Worm (Caenorhabditis elegans) whole organism, late embryonic: ENCODE results near the gene Y45F10D.14.

Experiments used
- C08G9.2 ChIP-seq: sonication (generic microtip); optimal IDR thresholded peaks from 2 replicates; lab custom pipeline; 2016; ENCODE audit warnings: mild to moderate bottlenecking, missing genetic modification characterization, moderate library complexity, missing compliant biosample characterization
- C38D4.7 ChIP-seq: fragments of 200-800 bp; sonication (Bioruptor generic); optimal IDR thresholded peaks from 2 replicates; lab custom pipeline; 2018; ENCODE audit warnings: mild to moderate bottlenecking, missing genetic modification characterization, moderate library complexity, missing compliant biosample characterization
- F13H6.1 ChIP-seq: sonication (generic microtip); optimal IDR thresholded peaks from 2 replicates; lab custom pipeline; 2016; ENCODE audit warnings: missing genetic modification characterization, missing compliant biosample characterization
- K02D7.2 ChIP-seq: sonication (generic microtip); optimal IDR thresholded peaks from 2 replicates; lab custom pipeline; 2017; ENCODE audit warnings: mild to moderate bottlenecking, missing genetic modification characterization, missing compliant biosample characterization
- Y22D7AL.16 ChIP-seq: sonication (generic microtip); optimal IDR thresholded peaks from 2 replicates; lab custom pipeline; 2016; ENCODE audit warnings: missing genetic modification characterization, missing compliant biosample characterization
- ama-1 ChIP-seq: fragments of 150-350 bp; optimal IDR thresholded peaks from 2 replicates; lab custom pipeline; 2014
- ceh-14 ChIP-seq: sonication (generic microtip); optimal IDR thresholded peaks from 2 replicates; lab custom pipeline; 2016; ENCODE audit warnings: missing genotype, missing genetic modification characterization, missing compliant biosample characterization
- ceh-2 ChIP-seq: sonication (generic microtip); optimal IDR thresholded peaks from 2 replicates; lab custom pipeline; 2016; ENCODE audit warnings: missing genotype, missing genetic modification characterization, missing compliant biosample characterization
- ceh-30 ChIP-seq: fragments of 150-350 bp; optimal IDR thresholded peaks from 2 replicates; lab custom pipeline; 2014; ENCODE audit warnings: missing biosample characterization, missing genetic modification characterization
- ceh-31 ChIP-seq: sonication (generic microtip); optimal IDR thresholded peaks from 2 replicates; lab custom pipeline; 2016; ENCODE audit warnings: missing genetic modification characterization, missing compliant biosample characterization
- ceh-34 ChIP-seq: sonication (generic microtip); optimal IDR thresholded peaks from 2 replicates; lab custom pipeline; 2016; ENCODE audit warnings: mild to moderate bottlenecking, missing genetic modification characterization, missing compliant biosample characterization
- ceh-48 ChIP-seq: sonication (generic microtip); optimal IDR thresholded peaks from 2 replicates; lab custom pipeline; 2016; ENCODE audit warnings: missing genetic modification characterization, inconsistent platforms, missing compliant biosample characterization
- elt-2 ChIP-seq: sonication (generic microtip); optimal IDR thresholded peaks from 2 replicates; lab custom pipeline; 2016; ENCODE audit warnings: missing genetic modification reagents, missing genetic modification characterization, missing compliant biosample characterization
- eyg-1 ChIP-seq: sonication (generic microtip); optimal IDR thresholded peaks from 2 replicates; lab custom pipeline; 2016; ENCODE audit warnings: missing genotype, missing genetic modification characterization, missing compliant biosample characterization
- fax-1 ChIP-seq: sonication (generic microtip); optimal IDR thresholded peaks from 2 replicates; lab custom pipeline; 2016; ENCODE audit warnings: missing genotype, missing genetic modification characterization, missing compliant biosample characterization
- fkh-6 ChIP-seq: sonication (generic microtip); optimal IDR thresholded peaks from 2 replicates; lab custom pipeline; 2016; ENCODE audit warnings: missing genetic modification characterization, missing compliant biosample characterization
- gmeb-2 ChIP-seq: sonication (generic microtip); optimal IDR thresholded peaks from 2 replicates; lab custom pipeline; 2016; ENCODE audit warnings: missing genetic modification characterization, inconsistent platforms, missing compliant biosample characterization
- hlh-13 ChIP-seq: fragments of 200-800 bp; sonication (Bioruptor generic); optimal IDR thresholded peaks from 2 replicates; lab custom pipeline; 2018; ENCODE audit warnings: mild to moderate bottlenecking, missing genetic modification characterization, missing compliant biosample characterization
- hlh-30 ChIP-seq: sonication (generic microtip); optimal IDR thresholded peaks from 2 replicates; lab custom pipeline; 2017; ENCODE audit warnings: antibody characterized with exemption, missing genetic modification characterization, missing compliant biosample characterization; ENCODE audit not compliant: insufficient read depth
- hlh-8 ChIP-seq: sonication (generic microtip); optimal IDR thresholded peaks from 2 replicates; lab custom pipeline; 2016; ENCODE audit warnings: missing genotype, missing genetic modification characterization, missing compliant biosample characterization
- lim-6 ChIP-seq: sonication (generic microtip); optimal IDR thresholded peaks from 2 replicates; lab custom pipeline; 2016; ENCODE audit warnings: missing genetic modification characterization, missing compliant biosample characterization
- lin-11 ChIP-seq: fragments of 200-800 bp; sonication (Bioruptor generic); optimal IDR thresholded peaks from 2 replicates; lab custom pipeline; 2018; ENCODE audit warnings: mild to moderate bottlenecking, missing genetic modification characterization, missing compliant biosample characterization
- madf-2 ChIP-seq: sonication (generic microtip); optimal IDR thresholded peaks from 2 replicates; lab custom pipeline; 2017; ENCODE audit warnings: missing genetic modification characterization, missing compliant biosample characterization
- mec-3 ChIP-seq: sonication (generic microtip); optimal IDR thresholded peaks from 2 replicates; lab custom pipeline; 2016; ENCODE audit warnings: borderline replicate concordance, missing genetic modification characterization, missing compliant biosample characterization
- nfya-1 ChIP-seq: sonication (generic microtip); optimal IDR thresholded peaks from 2 replicates; lab custom pipeline; 2017; ENCODE audit warnings: missing genetic modification characterization, mild to moderate bottlenecking, missing compliant biosample characterization, antibody characterized with exemption, moderate library complexity
- nhr-11 ChIP-seq: fragments of 150-350 bp; optimal IDR thresholded peaks from 2 replicates; lab custom pipeline; 2014; ENCODE audit warnings: missing biosample characterization, missing genetic modification characterization
- nhr-232 ChIP-seq: sonication (generic microtip); optimal IDR thresholded peaks from 2 replicates; lab custom pipeline; 2016; ENCODE audit warnings: missing genetic modification characterization, missing compliant biosample characterization
- odd-2 ChIP-seq: sonication (generic microtip); optimal IDR thresholded peaks from 2 replicates; lab custom pipeline; 2017; ENCODE audit warnings: antibody characterized with exemption, mild to moderate bottlenecking, missing genetic modification characterization, missing compliant biosample characterization
- pag-3 ChIP-seq: sonication (generic microtip); optimal IDR thresholded peaks from 2 replicates; lab custom pipeline; 2016; ENCODE audit warnings: missing compliant biosample characterization, missing genetic modification characterization, borderline replicate concordance
- pat-9 ChIP-seq: fragments of 200-800 bp; sonication (Bioruptor generic); optimal IDR thresholded peaks from 2 replicates; lab custom pipeline; 2018; ENCODE audit warnings: mild to moderate bottlenecking, missing genetic modification characterization, moderate library complexity, missing compliant biosample characterization
- pax-1 ChIP-seq: fragments of 150-350 bp; optimal IDR thresholded peaks from 2 replicates; lab custom pipeline; 2014; ENCODE audit warnings: missing biosample characterization, missing genetic modification characterization
- pha-4 ChIP-seq: fragments of 150-350 bp; optimal IDR thresholded peaks from 2 replicates; lab custom pipeline; 2018; ENCODE audit warnings: missing biosample characterization, missing genetic modification reagents, missing genetic modification characterization
- pqm-1 ChIP-seq: sonication (generic microtip); optimal IDR thresholded peaks from 2 replicates; lab custom pipeline; 2016; ENCODE audit warnings: missing genetic modification characterization, missing compliant biosample characterization
- pros-1 ChIP-seq: fragments of 150-350 bp; optimal IDR thresholded peaks from 2 replicates; lab custom pipeline; 2014; ENCODE audit warnings: missing biosample characterization, missing genetic modification reagents, missing genetic modification characterization
- rnt-1 ChIP-seq: sonication (generic microtip); optimal IDR thresholded peaks from 2 replicates; lab custom pipeline; 2016; ENCODE audit warnings: missing genetic modification characterization, missing compliant biosample characterization
- sdc-2 ChIP-seq: sonication (generic microtip); optimal IDR thresholded peaks from 2 replicates; lab custom pipeline; 2016; ENCODE audit warnings: missing genotype, missing genetic modification characterization, missing compliant biosample characterization
- sox-2 ChIP-seq: fragments of 200-800 bp; sonication (Bioruptor generic); IDR thresholded peaks from 2 replicates; pipeline ENCODE4 v1.3.6; 2022; ENCODE audit warnings: missing genetic modification reagents, missing genetic modification characterization, missing compliant biosample characterization
- sox-4 ChIP-seq: sonication (generic microtip); optimal IDR thresholded peaks from 2 replicates; lab custom pipeline; 2017; ENCODE audit warnings: mild to moderate bottlenecking, missing genetic modification characterization, inconsistent platforms, missing compliant biosample characterization
- syd-9 ChIP-seq: sonication (generic microtip); optimal IDR thresholded peaks from 2 replicates; lab custom pipeline; 2016; ENCODE audit warnings: mild to moderate bottlenecking, missing genetic modification characterization, moderate library complexity, missing compliant biosample characterization
- tbx-2 ChIP-seq: sonication (generic microtip); optimal IDR thresholded peaks from 2 replicates; lab custom pipeline; 2016; ENCODE audit warnings: missing genetic modification characterization, missing compliant biosample characterization
- tbx-7 ChIP-seq: sonication (generic microtip); optimal IDR thresholded peaks from 2 replicates; lab custom pipeline; 2016; ENCODE audit warnings: missing genotype, missing genetic modification characterization, missing compliant biosample characterization
- unc-3 ChIP-seq, 2 experiments: fragments of 200-800 bp in 1 of 2; sonication (Bioruptor generic) in 1 of 2; sonication (generic microtip) in 1 of 2; conservative IDR thresholded peaks in 1 of 2; optimal IDR thresholded peaks in 1 of 2; 2 replicates each; pipeline versions ENCODE4 v1.3.6 to Lab custom; 2016 to 2022; ENCODE audit warnings: missing compliant biosample characterization in 2 of 2, missing genetic modification characterization in 2 of 2, missing genetic modification reagents in 1 of 2
- unc-42 ChIP-seq: sonication (generic microtip); optimal IDR thresholded peaks from 2 replicates; lab custom pipeline; 2016; ENCODE audit warnings: missing genotype, missing genetic modification characterization, missing compliant biosample characterization
- unc-86 ChIP-seq: sonication (generic microtip); optimal IDR thresholded peaks from 2 replicates; lab custom pipeline; 2016; ENCODE audit warnings: missing genetic modification characterization, missing compliant biosample characterization
- ztf-16 ChIP-seq: sonication (generic microtip); optimal IDR thresholded peaks from 2 replicates; lab custom pipeline; 2017; ENCODE audit warnings: missing genetic modification characterization, missing compliant biosample characterization

The Y45F10D.14 gene

ce11 chrIV:13786690-13787089 is 20.9 kb downstream of the Y45F10D.14 start, which contains the start of gene icap-1:
icap-1 (minus strand) TSS chrIV:13786961.
- TF ChIP-seq ceh-48 (peak; percentile 42), Y22D7AL.16 (no peak)
- TF ChIP-seq, all 69 proteins: peak for 1

- TF ChIP-seq Y22D7AL.16 (no peak), hlh-8 (tag; lab: Kevin White, UChicago) (no peak)
- TF ChIP-seq, all 69 proteins: peak for 0
Observed at ce11 chrIV:13785545-13785944, 22.1 kb downstream of the Y45F10D.14 start, which contains the start of gene lact-9. lact-9 (minus strand) TSS chrIV:13785645.

ce11 chrIV:13784774-13785173 is 22.9 kb downstream of the Y45F10D.14 start:
- no peak for TF ChIP-seq ceh-30 (tag; lab: Kevin White, UChicago)

ce11 chrIV:13783237-13784012 is 24.2 kb downstream of the Y45F10D.14 start, which contains the start of gene iscu-1:
iscu-1 (plus strand) TSS chrIV:13783962.
- TF ChIP-seq gmeb-2, result no peak
- TF ChIP-seq sox-2, result no peak
- no peak for TF ChIP-seq K02D7.2
- no peak for TF ChIP-seq odd-2 (tag; lab: Kevin White, UChicago)
- no peak for TF ChIP-seq ceh-48
- TF ChIP-seq hlh-13 (GFP tag; lab: Kevin White, UChicago), result no peak
- no peak for TF ChIP-seq pha-4 (tag; lab: Kevin White, UChicago)
- no peak for TF ChIP-seq lin-11 (tag; lab: Kevin White, UChicago)
- TF ChIP-seq pag-3, result no peak
- TF ChIP-seq tbx-7 (tag; lab: Kevin White, UChicago), result peak; percentile 11
- no peak for TF ChIP-seq syd-9
- TF ChIP-seq nhr-232, result no peak
- no peak for TF ChIP-seq pqm-1 (tag; lab: Kevin White, UChicago)
- peak; percentile 83 for TF ChIP-seq hlh-30
- TF ChIP-seq pros-1, result no peak
- TF ChIP-seq fkh-6 (tag; lab: Kevin White, UChicago), result no peak
- no peak for TF ChIP-seq nfya-1
- no peak for TF ChIP-seq elt-2
- TF ChIP-seq tbx-2 (tag; lab: Kevin White, UChicago), result peak; percentile 61
- TF ChIP-seq ceh-31 (tag; lab: Kevin White, UChicago), result peak; percentile 52
- TF ChIP-seq eyg-1 (tag; lab: Kevin White, UChicago), result no peak
- TF ChIP-seq unc-86 (tag; lab: Kevin White, UChicago), result no peak
- no peak for TF ChIP-seq ceh-34 (tag; lab: Kevin White, UChicago)
- no peak for TF ChIP-seq Y22D7AL.16
- TF ChIP-seq sox-4 (tag; lab: Kevin White, UChicago), result no peak
- TF ChIP-seq unc-3 (GFP tag; conservative IDR thresholded peaks at IDR 0.05; lab: Robert Waterston, UW), result no peak
- no peak for TF ChIP-seq unc-3 (tag; optimal IDR thresholded peaks at IDR 0.05; lab: Kevin White, UChicago)
- TF ChIP-seq ceh-2, result peak; percentile 5
- no peak for TF ChIP-seq pat-9 (tag; lab: Kevin White, UChicago)
- TF ChIP-seq unc-42 (tag; lab: Kevin White, UChicago), result no peak
- peak; percentile 53 for TF ChIP-seq C08G9.2 (tag; lab: Kevin White, UChicago)
- no peak for TF ChIP-seq F13H6.1
- no peak for TF ChIP-seq pax-1 (tag; lab: Kevin White, UChicago)
- no peak for TF ChIP-seq ceh-30 (tag; lab: Kevin White, UChicago)

ce11 chrIV:13782319-13782718 is 25.3 kb downstream of the Y45F10D.14 start:
- TF ChIP-seq pha-4 (tag; lab: Kevin White, UChicago), result no peak
- no peak for TF ChIP-seq nhr-11 (tag; lab: Kevin White, UChicago)
- no peak for TF ChIP-seq ceh-14 (tag; lab: Kevin White, UChicago)
- no peak for TF ChIP-seq madf-2 (tag; lab: Kevin White, UChicago)
- TF ChIP-seq rnt-1 (tag; lab: Kevin White, UChicago), result no peak
- TF ChIP-seq sox-2, result no peak
- TF ChIP-seq ztf-16 (tag; lab: Kevin White, UChicago), result no peak
- TF ChIP-seq ceh-34 (tag; lab: Kevin White, UChicago), result no peak
- no peak for TF ChIP-seq mec-3 (tag; lab: Kevin White, UChicago)
- no peak for TF ChIP-seq sdc-2 (tag; lab: Kevin White, UChicago)
- no peak for TF ChIP-seq nhr-232
- no peak for TF ChIP-seq unc-42 (tag; lab: Kevin White, UChicago)
- TF ChIP-seq syd-9, result no peak
- no peak for TF ChIP-seq C38D4.7 (GFP tag; lab: Kevin White, UChicago)
- no peak for TF ChIP-seq lim-6 (tag; lab: Kevin White, UChicago)
- no peak for TF ChIP-seq ama-1 (lab: Kevin White, UChicago)
- no peak for TF ChIP-seq fax-1 (tag; lab: Kevin White, UChicago)
